Worm (Caenorhabditis elegans) whole organism, L2 larva: ENCODE measurements around the gene srh-137.

Source experiments
- aly-2 ChIP-seq: fragments of 150-350 bp; optimal IDR thresholded peaks from 2 replicates; lab custom pipeline; 2014; ENCODE audit warnings: missing biosample characterization, missing genetic modification characterization
- ama-1 ChIP-seq: fragments of 150-350 bp; optimal IDR thresholded peaks from 2 replicates; lab custom pipeline; 2018; ENCODE audit warnings: inconsistent platforms
- egl-27 ChIP-seq: sonication (generic microtip); optimal IDR thresholded peaks from 3 replicates; lab custom pipeline; 2017; ENCODE audit warnings: missing biosample characterization, missing genetic modification reagents, missing genetic modification characterization
- elt-3 ChIP-seq: sonication (generic microtip); optimal IDR thresholded peaks from 2 replicates; lab custom pipeline; 2017; ENCODE audit warnings: missing biosample characterization, missing genetic modification characterization
- mdl-1 ChIP-seq, 2 experiments: fragments of 150-350 bp in 1 of 2; sonication (generic microtip) in 1 of 2; optimal IDR thresholded peaks; 2 replicates each; lab custom pipeline; 2017; ENCODE audit warnings: missing biosample characterization in 2 of 2, missing genetic modification characterization in 2 of 2
- nhr-12 ChIP-seq: fragments of 150-350 bp; optimal IDR thresholded peaks from 2 replicates; lab custom pipeline; 2014; ENCODE audit warnings: missing biosample characterization, missing genetic modification characterization
- skn-1 ChIP-seq: sonication (generic microtip); optimal IDR thresholded peaks from 2 replicates; lab custom pipeline; 2017; ENCODE audit warnings: missing biosample characterization, missing genetic modification characterization
- unc-62 ChIP-seq: fragments of 150-350 bp; optimal IDR thresholded peaks from 2 replicates; lab custom pipeline; 2014; ENCODE audit warnings: missing biosample characterization, missing genetic modification reagents, missing genetic modification characterization

DNA sequence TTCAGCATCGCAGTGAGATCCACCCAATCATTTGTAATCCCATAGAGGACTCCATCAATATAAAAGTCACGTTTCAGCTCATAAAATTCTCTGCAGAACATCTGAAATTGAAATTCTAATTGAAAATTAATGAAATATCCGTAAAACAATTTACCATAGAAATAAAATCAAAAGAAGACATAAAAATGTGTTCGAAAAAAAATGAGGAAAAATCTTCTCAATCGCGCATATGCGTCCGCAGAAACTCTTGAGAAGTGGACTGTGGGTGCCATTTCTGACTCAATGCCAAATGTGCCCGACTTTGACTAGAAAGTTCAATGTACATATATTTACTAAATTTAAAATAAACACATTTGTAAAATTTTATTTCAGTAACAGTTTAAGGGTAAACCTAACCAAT is 48.0 kb downstream of the srh-137 start, which contains the start of gene F14F8.9:
- TF ChIP-seq unc-62 (GFP tag; lab: Kevin White, UChicago) (no peak), skn-1 (tag; lab: Kevin White, UChicago) (no peak), mdl-1 (tag; optimal IDR thresholded peaks at IDR 0.05; lab: Kevin White, UChicago) (no peak), aly-2 (no peak), elt-3 (tag; lab: Kevin White, UChicago) (no peak), ama-1 (lab: Kevin White, UChicago) (no peak), egl-27 (tag; lab: Kevin White, UChicago) (no peak), nhr-12 (no peak)
